Worm (Caenorhabditis elegans): ENCODE results near the gene crn-7.

The crn-7 gene

ce11 chrIII:8227511-8227910 is 40.8 kb upstream of the crn-7 start, which contains the start of gene fbxl-1:
Gene fbxl-1 (plus strand): TSS chrIII:8227830.
- TF ChIP-seq T26A8.4 (GFP tag; IDR thresholded peaks at IDR 0.05), result peak; percentile 60; the same call in 1 of the 2 replicates
- TF ChIP-seq aha-1 (tag), result peak; percentile 92
- TF ChIP-seq mes-2 (tag; optimal IDR thresholded peaks at IDR 0.05; ENCODE audit: poor library complexity, severe bottlenecking), result peak; percentile 61
- peak; percentile 23 for TF ChIP-seq jun-1 (tag; optimal IDR thresholded peaks at IDR 0.05)
- peak; percentile 15 for TF ChIP-seq pqm-1 (tag; optimal IDR thresholded peaks at IDR 0.05)
- TF ChIP-seq lir-3 (tag; optimal IDR thresholded peaks at IDR 0.05), result no peak
- peak; percentile 81 for TF ChIP-seq nhr-28 (tag; optimal IDR thresholded peaks at IDR 0.05)
- peak; percentile 59 for TF ChIP-seq lin-38 (GFP tag; IDR thresholded peaks at IDR 0.05)
- TF ChIP-seq dpl-1 (GFP tag; optimal IDR thresholded peaks at IDR 0.05), result peak; percentile 16
- peak; percentile 37 for TF ChIP-seq lin-13 (GFP tag; optimal IDR thresholded peaks at IDR 0.05)
- peak; percentile 80 for TF ChIP-seq ceh-20 (GFP tag; IDR thresholded peaks at IDR 0.05)
- no peak for TF ChIP-seq zip-11 (GFP tag; IDR thresholded peaks at IDR 0.05)
- no peak for TF ChIP-seq F10B5.3 (tag; optimal IDR thresholded peaks at IDR 0.05)
- no peak for TF ChIP-seq ama-1 (optimal IDR thresholded peaks at IDR 0.05)
- TF ChIP-seq egl-43 (GFP tag; IDR thresholded peaks at IDR 0.05), result peak; percentile 79
- TF ChIP-seq egl-27 (tag; optimal IDR thresholded peaks at IDR 0.05), result no peak
- TF ChIP-seq Y105C5A.15 (GFP tag; IDR thresholded peaks at IDR 0.05), result no peak
- peak; percentile 90 for TF ChIP-seq mep-1 (tag; optimal IDR thresholded peaks at IDR 0.05)
- TF ChIP-seq nhr-42 (GFP tag; IDR thresholded peaks at IDR 0.05), result peak; percentile 41; the same call in 1 of the 2 replicates
- peak; percentile 78 for TF ChIP-seq ctbp-1 (GFP tag; IDR thresholded peaks at IDR 0.05)
- TF ChIP-seq mdt-29 (GFP tag; IDR thresholded peaks at IDR 0.05), result peak; percentile 45; the same call in 1 of the 2 replicates
- TF ChIP-seq R02D3.7 (tag; optimal IDR thresholded peaks at IDR 0.05), result no peak
- TF ChIP-seq gei-8 (GFP tag; optimal IDR thresholded peaks at IDR 0.05), result peak; percentile 5
- TF ChIP-seq ZK337.2 (GFP tag; IDR thresholded peaks at IDR 0.05), result no peak
- peak; percentile 86 for TF ChIP-seq dmd-6 (GFP tag; IDR thresholded peaks at IDR 0.05)
- no peak for TF ChIP-seq spr-3 (GFP tag; optimal IDR thresholded peaks at IDR 0.05)
- no peak for TF ChIP-seq nhr-76 (tag; optimal IDR thresholded peaks at IDR 0.05)
- TF ChIP-seq F26F4.8 (GFP tag; conservative IDR thresholded peaks at IDR 0.05), result no peak
- peak; percentile 30 for TF ChIP-seq ztf-7 (tag; optimal IDR thresholded peaks at IDR 0.05)
- no peak for TF ChIP-seq lim-7 (GFP tag; IDR thresholded peaks at IDR 0.05)
- peak; percentile 57; the same call in 1 of the 2 replicates for TF ChIP-seq madf-9 (GFP tag; conservative IDR thresholded peaks at IDR 0.05)
- TF ChIP-seq lsy-2 (tag; optimal IDR thresholded peaks at IDR 0.05), result peak; percentile 80 to 82
- TF ChIP-seq fos-1 (tag; optimal IDR thresholded peaks at IDR 0.05), result no peak
- TF ChIP-seq F49E8.2 (tag; optimal IDR thresholded peaks at IDR 0.05; ENCODE audit: borderline replicate concordance), result no peak
- 0 out of 2 replicates have a peak, but pooled peaks have one; percentile 11 for TF ChIP-seq zfp-3 (GFP tag; conservative IDR thresholded peaks at IDR 0.05)
- peak; percentile 87 for TF ChIP-seq rbr-2 (tag; optimal IDR thresholded peaks at IDR 0.05)
- no peak for TF ChIP-seq mxl-2 (GFP tag; conservative IDR thresholded peaks at IDR 0.05)
- no peak for TF ChIP-seq nhr-102 (tag; optimal IDR thresholded peaks at IDR 0.05)
- peak; percentile 89 for TF ChIP-seq set-16 (GFP tag; IDR thresholded peaks at IDR 0.05)
- no peak for TF ChIP-seq snpc-1.2 (GFP tag; IDR thresholded peaks at IDR 0.05)
- TF ChIP-seq Y75B8A.6 (GFP tag; IDR thresholded peaks at IDR 0.05), result no peak
- peak; percentile 76 for TF ChIP-seq nhr-6 (tag; optimal IDR thresholded peaks at IDR 0.05)
- TF ChIP-seq ceh-44 (GFP tag; IDR thresholded peaks at IDR 0.05), result no peak
- no peak for TF ChIP-seq snpc-4 (tag; optimal IDR thresholded peaks at IDR 0.05)
- no peak for TF ChIP-seq cey-2 (tag; optimal IDR thresholded peaks at IDR 0.05; ENCODE audit: borderline replicate concordance, insufficient read depth)
- peak; percentile 86 for TF ChIP-seq mxl-3 (GFP tag; optimal IDR thresholded peaks at IDR 0.05)
- TF ChIP-seq tag-97 (GFP tag; IDR thresholded peaks at IDR 0.05), result no peak
- peak; percentile 31 for TF ChIP-seq nhr-48 (tag; optimal IDR thresholded peaks at IDR 0.05)
- no peak for TF ChIP-seq nhr-111 (GFP tag; optimal IDR thresholded peaks at IDR 0.05)
- TF ChIP-seq ces-1 (GFP tag; optimal IDR thresholded peaks at IDR 0.05), result no peak
- TF ChIP-seq lin-1 (GFP tag; IDR thresholded peaks at IDR 0.05), result 0 out of 2 replicates have a peak, but pooled peaks have one; percentile 35
- TF ChIP-seq lin-39 (tag; optimal IDR thresholded peaks at IDR 0.05), result peak; percentile 12

Measured in whole organism, L4 larva.